Fruit fly (Drosophila melanogaster) whole organism, pupa: ENCODE measurements around the gene CG42258.

Experiments
- CG10348 ChIP-seq: fragments of 200-800 bp; sonication (Bioruptor generic); IDR thresholded peaks from 2 replicates; pipeline ENCODE4 v1.3.6; 2022; ENCODE audit warnings: missing biosample characterization, missing genetic modification characterization
- CG12605 ChIP-seq: fragments of 200-800 bp; sonication (Bioruptor generic); IDR thresholded peaks from 2 replicates; pipeline ENCODE4 v1.3.6; 2022; ENCODE audit warnings: missing biosample characterization, missing genetic modification characterization
- CG14655 ChIP-seq: fragments of 200-800 bp; sonication (Bioruptor generic); optimal IDR thresholded peaks from 3 replicates; lab custom pipeline; 2017; ENCODE audit warnings: mild to moderate bottlenecking, missing biosample characterization, missing genetic modification reagents, missing genetic modification characterization
- CG17806 ChIP-seq: fragments of 200-800 bp; sonication (Bioruptor generic); optimal IDR thresholded peaks from 2 replicates; lab custom pipeline; 2018; ENCODE audit warnings: missing biosample characterization, mild to moderate bottlenecking, missing genetic modification characterization, moderate library complexity
- CG8159 ChIP-seq: fragments of 200-800 bp; sonication (Bioruptor generic); optimal IDR thresholded peaks from 3 replicates; lab custom pipeline; 2018; ENCODE audit warnings: missing biosample characterization, mild to moderate bottlenecking, missing genetic modification characterization, moderate library complexity
- CG9948 ChIP-seq: fragments of 200-800 bp; sonication (Bioruptor generic); optimal IDR thresholded peaks from 2 replicates; lab custom pipeline; 2018; ENCODE audit warnings: missing biosample characterization, mild to moderate bottlenecking, missing genetic modification characterization, moderate library complexity
- Snoo ChIP-seq: fragments of 200-800 bp; sonication (Bioruptor generic); optimal IDR thresholded peaks from 3 replicates; lab custom pipeline; 2017; ENCODE audit warnings: missing biosample characterization, mild to moderate bottlenecking, missing genetic modification characterization, inconsistent platforms

- no peak for TF ChIP-seq Snoo (tag; lab: Kevin White, UChicago)
- TF ChIP-seq CG17806 (tag; lab: Kevin White, UChicago): no peak
- TF ChIP-seq CG10348 (GFP tag; lab: Robert Waterston, UW): no peak
- no peak for TF ChIP-seq CG12605
- no peak for TF ChIP-seq CG8159 (tag; lab: Kevin White, UChicago)
- no peak for TF ChIP-seq CG14655
- no peak for TF ChIP-seq CG9948 (tag; lab: Kevin White, UChicago)
Measured at dm6 chrX:12457713-12458233, 5.6 kb upstream of the CG42258 start, which contains the start of gene CG15731.
